Fruit fly (Drosophila melanogaster) whole organism, adult: ENCODE results near the gene CG42824.

Source experiments
- CG11617 ChIP-seq: fragments of 200-800 bp; sonication (Bioruptor generic); optimal IDR thresholded peaks from 2 replicates; lab custom pipeline; 2017; ENCODE audit warnings: mild to moderate bottlenecking, missing biosample characterization, missing genetic modification reagents, missing genetic modification characterization
- CG12768 ChIP-seq: fragments of 200-800 bp; sonication (Bioruptor generic); optimal IDR thresholded peaks from 2 replicates; lab custom pipeline; 2017; ENCODE audit warnings: missing biosample characterization, missing genetic modification characterization, mild to moderate bottlenecking, moderate library complexity, missing genetic modification reagents
- CG14711 ChIP-seq: fragments of 200-800 bp; sonication (Bioruptor generic); optimal IDR thresholded peaks from 2 replicates; lab custom pipeline; 2018; ENCODE audit warnings: missing biosample characterization, mild to moderate bottlenecking, missing genetic modification characterization, moderate library complexity
- CG1620 ChIP-seq: fragments of 200-800 bp; sonication (Bioruptor generic); optimal IDR thresholded peaks from 2 replicates; lab custom pipeline; 2016; ENCODE audit warnings: missing biosample characterization, missing genetic modification characterization
- CG33017 ChIP-seq: fragments of 200-800 bp; sonication (Bioruptor generic); optimal IDR thresholded peaks from 2 replicates; lab custom pipeline; 2018; ENCODE audit warnings: missing biosample characterization, mild to moderate bottlenecking, missing genetic modification characterization, moderate library complexity
- CG5204 ChIP-seq: fragments of 200-800 bp; sonication (Bioruptor generic); optimal IDR thresholded peaks from 2 replicates; lab custom pipeline; 2016; ENCODE audit warnings: missing biosample characterization, missing genetic modification characterization
- CG7045 ChIP-seq: fragments of 200-800 bp; sonication (Bioruptor generic); optimal IDR thresholded peaks from 2 replicates; lab custom pipeline; 2017; ENCODE audit warnings: missing biosample characterization, mild to moderate bottlenecking, missing genetic modification characterization
- CG7101 ChIP-seq: fragments of 200-800 bp; sonication (Bioruptor generic); optimal IDR thresholded peaks from 2 replicates; lab custom pipeline; 2018; ENCODE audit warnings: missing biosample characterization, mild to moderate bottlenecking, missing genetic modification characterization, moderate library complexity
- Clk ChIP-seq: fragments of 200-800 bp; sonication (Bioruptor generic); optimal IDR thresholded peaks from 2 replicates; lab custom pipeline; 2017; ENCODE audit warnings: missing biosample characterization, missing genetic modification characterization
- Crg-1 ChIP-seq: fragments of 200-800 bp; sonication (Bioruptor generic); optimal IDR thresholded peaks from 2 replicates; lab custom pipeline; 2016; ENCODE audit warnings: missing biosample characterization, missing genetic modification characterization
- Hr96 ChIP-seq: fragments of 200-800 bp; sonication (Bioruptor generic); optimal IDR thresholded peaks from 2 replicates; lab custom pipeline; 2016; ENCODE audit warnings: missing biosample characterization, missing genetic modification characterization
- Mnt ChIP-seq: fragments of 200-800 bp; sonication (Bioruptor generic); optimal IDR thresholded peaks from 2 replicates; lab custom pipeline; 2016; ENCODE audit warnings: missing biosample characterization, mild to moderate bottlenecking, missing genetic modification characterization
- bab1 ChIP-seq: fragments of 200-800 bp; sonication (Bioruptor generic); optimal IDR thresholded peaks from 3 replicates; lab custom pipeline; 2019; ENCODE audit warnings: missing biosample characterization, mild to moderate bottlenecking, missing genetic modification characterization, moderate library complexity
- cic ChIP-seq: fragments of 200-800 bp; sonication (Bioruptor generic); optimal IDR thresholded peaks from 2 replicates; lab custom pipeline; 2017; ENCODE audit warnings: missing biosample characterization, mild to moderate bottlenecking, missing genetic modification characterization, moderate library complexity
- cnc ChIP-seq, 2 experiments: fragments of >200 bp; optimal IDR thresholded peaks; 2 replicates each; lab custom pipeline; 2017
- kay ChIP-seq: fragments of 200-800 bp; sonication (Bioruptor generic); peaks from one replicate; lab custom pipeline; 2016; ENCODE audit warnings: missing biosample characterization, missing genetic modification characterization, borderline replicate concordance
- ovo ChIP-seq: fragments of 200-800 bp; sonication (Bioruptor generic); optimal IDR thresholded peaks from 2 replicates; lab custom pipeline; 2016; ENCODE audit warnings: missing biosample characterization, missing genetic modification characterization
- pad ChIP-seq: fragments of 200-800 bp; sonication (Bioruptor generic); optimal IDR thresholded peaks from 3 replicates; lab custom pipeline; 2017; ENCODE audit warnings: missing biosample characterization, missing genetic modification characterization, mild to moderate bottlenecking, moderate library complexity, missing genetic modification reagents
- tj ChIP-seq: fragments of 200-800 bp; sonication (Bioruptor generic); optimal IDR thresholded peaks from 3 replicates; lab custom pipeline; 2017; ENCODE audit warnings: missing biosample characterization, mild to moderate bottlenecking, missing genetic modification characterization, moderate library complexity
- toe ChIP-seq: fragments of 200-800 bp; sonication (Bioruptor generic); optimal IDR thresholded peaks from 2 replicates; lab custom pipeline; 2016; ENCODE audit warnings: missing biosample characterization, missing genetic modification characterization

The CG42824 gene

DNA sequence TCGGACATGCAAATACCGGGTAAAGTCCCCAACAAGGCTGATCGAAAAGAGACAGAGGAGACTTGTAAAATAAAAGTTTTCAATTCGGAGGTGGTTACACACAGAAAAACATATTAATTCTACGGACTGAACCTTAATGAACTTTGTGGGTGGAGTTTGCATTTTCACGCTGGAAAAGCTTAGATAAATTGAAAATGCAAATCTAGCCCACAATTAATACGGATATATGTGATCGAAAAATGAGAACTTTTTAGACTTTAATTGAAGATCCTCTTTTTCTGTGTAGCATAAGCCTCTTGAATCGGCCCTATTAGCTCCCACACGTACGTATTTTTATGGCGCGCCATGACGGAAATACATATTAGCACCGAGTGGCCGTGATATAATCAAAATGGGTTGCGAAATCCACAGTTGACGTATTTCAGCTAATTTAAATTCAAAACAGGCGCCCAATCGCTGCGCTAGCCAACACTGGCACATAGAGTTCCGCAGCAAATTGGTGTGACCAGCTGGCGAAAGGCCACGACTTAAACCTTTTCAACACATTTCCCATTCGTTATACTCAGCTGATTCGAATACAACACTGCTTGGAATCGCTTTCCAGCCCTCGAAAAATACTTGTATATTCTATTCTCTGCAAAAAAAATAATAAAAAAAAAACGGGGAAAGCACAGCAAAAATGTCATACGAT, 20.8 kb downstream of the CG42824 start:
- peak; percentile 74 for TF ChIP-seq CG14711 (tag; lab: Kevin White, UChicago)
- peak; percentile 65 for TF ChIP-seq CG7045
- TF ChIP-seq Hr96 (GFP tag; lab: Kevin White, UChicago), result peak; percentile 74
- TF ChIP-seq CG33017 (tag; lab: Kevin White, UChicago), result peak; percentile 55
- no peak for TF ChIP-seq cnc (optimal IDR thresholded peaks at IDR 0.05; lab: Kevin White, UChicago)
- TF ChIP-seq CG1620 (GFP tag; lab: Kevin White, UChicago), result peak; percentile 84
- peak; percentile 60 for TF ChIP-seq pad (GFP tag; lab: Kevin White, UChicago)
- TF ChIP-seq CG12768 (GFP tag; lab: Kevin White, UChicago), result peak; percentile 23
- no peak for TF ChIP-seq Clk (GFP tag; lab: Kevin White, UChicago)
- TF ChIP-seq CG5204 (GFP tag; lab: Kevin White, UChicago), result peak; percentile 68
- TF ChIP-seq Mnt (GFP tag; lab: Kevin White, UChicago), result peak; percentile 70
- peak; percentile 73 for TF ChIP-seq CG7101
- TF ChIP-seq tj (GFP tag; lab: Kevin White, UChicago), result peak; percentile 68
- peak; percentile 56 for TF ChIP-seq cic (GFP tag; lab: Kevin White, UChicago)
- TF ChIP-seq kay (GFP tag; lab: Kevin White, UChicago), result no peak
- TF ChIP-seq Crg-1 (GFP tag; lab: Kevin White, UChicago), result peak; percentile 78
- peak; percentile 83 for TF ChIP-seq bab1
- TF ChIP-seq CG11617 (GFP tag; lab: Kevin White, UChicago), result no peak
- peak; percentile 59 for TF ChIP-seq ovo
- TF ChIP-seq toe (GFP tag; lab: Kevin White, UChicago), result peak; percentile 75

DNA sequence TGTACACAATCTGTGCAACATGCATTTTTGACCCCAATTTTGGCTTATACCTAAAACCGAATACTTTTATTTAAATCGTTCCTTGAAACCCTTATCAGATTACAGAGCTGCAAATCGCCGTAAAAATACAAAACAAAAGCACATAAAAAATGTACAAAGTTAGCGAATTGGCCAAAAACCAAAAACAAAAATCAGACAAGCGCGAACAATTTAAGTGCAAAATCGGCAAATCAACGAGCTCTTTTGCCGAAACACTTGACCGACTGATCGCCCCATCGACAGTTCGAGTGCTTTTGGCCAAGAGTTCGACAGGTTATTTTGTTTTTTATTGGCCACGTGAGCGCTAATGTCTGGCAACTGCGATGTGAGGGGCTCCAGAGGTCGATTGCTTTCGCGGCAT, 24.4 kb downstream of the CG42824 start:
- TF ChIP-seq CG7045 (no peak), tj (GFP tag; lab: Kevin White, UChicago) (peak; percentile 92)

DNA sequence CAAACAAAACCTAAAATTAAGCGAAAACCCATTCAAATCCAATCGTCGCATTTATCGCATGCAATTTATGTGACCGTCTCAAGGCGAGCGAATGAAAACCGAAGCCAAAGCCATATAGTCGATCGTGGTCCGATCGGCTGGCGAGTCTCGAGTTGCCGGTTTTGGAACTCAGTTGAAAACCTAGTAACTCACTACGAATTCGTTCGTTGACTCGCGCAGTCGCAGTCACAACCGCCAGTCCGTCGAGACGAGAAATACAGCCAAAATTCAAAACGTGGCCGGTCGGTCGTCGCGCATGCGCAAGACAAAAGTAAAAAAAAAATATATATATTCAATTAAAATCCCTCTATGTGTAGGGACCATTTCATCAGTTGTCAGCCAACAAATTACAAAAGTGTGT, 26.6 kb downstream of the CG42824 start, which contains the start of gene lute:
Gene lute, plus strand, starts transcription at position 203 of the 400 bp plus-strand sequence.
- TF ChIP-seq CG5204 (GFP tag; lab: Kevin White, UChicago) (no peak), kay (GFP tag; lab: Kevin White, UChicago) (peak; percentile 56), tj (GFP tag; lab: Kevin White, UChicago) (peak; percentile 44)

DNA sequence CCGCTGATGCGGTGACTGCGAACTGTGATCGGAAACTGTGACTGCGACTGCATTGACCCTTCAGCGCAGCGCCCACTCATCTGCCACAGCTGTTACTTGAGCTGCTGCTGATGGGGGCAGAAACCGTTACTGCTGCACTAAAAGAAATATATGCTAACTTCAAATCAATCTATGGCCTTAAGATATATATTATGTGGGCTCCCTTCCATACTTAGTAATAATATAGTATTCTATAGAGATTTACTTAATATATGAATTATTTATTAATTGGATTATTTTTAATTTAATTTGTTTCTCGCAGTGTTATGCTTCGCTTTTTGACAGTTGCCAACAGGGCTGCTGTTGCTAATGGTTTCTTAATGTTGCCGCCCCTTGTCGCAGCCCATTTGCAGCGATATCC, 27.3 kb downstream of the CG42824 start:
- TF ChIP-seq Hr96 (GFP tag; lab: Kevin White, UChicago) (no peak), CG7101 (no peak), CG14711 (tag; lab: Kevin White, UChicago) (no peak), CG1620 (GFP tag; lab: Kevin White, UChicago) (no peak), toe (GFP tag; lab: Kevin White, UChicago) (no peak), kay (GFP tag; lab: Kevin White, UChicago) (no peak), tj (GFP tag; lab: Kevin White, UChicago) (no peak), CG12768 (GFP tag; lab: Kevin White, UChicago) (no peak), cnc (optimal IDR thresholded peaks at IDR 0.05; lab: Kevin White, UChicago) (no peak)

DNA sequence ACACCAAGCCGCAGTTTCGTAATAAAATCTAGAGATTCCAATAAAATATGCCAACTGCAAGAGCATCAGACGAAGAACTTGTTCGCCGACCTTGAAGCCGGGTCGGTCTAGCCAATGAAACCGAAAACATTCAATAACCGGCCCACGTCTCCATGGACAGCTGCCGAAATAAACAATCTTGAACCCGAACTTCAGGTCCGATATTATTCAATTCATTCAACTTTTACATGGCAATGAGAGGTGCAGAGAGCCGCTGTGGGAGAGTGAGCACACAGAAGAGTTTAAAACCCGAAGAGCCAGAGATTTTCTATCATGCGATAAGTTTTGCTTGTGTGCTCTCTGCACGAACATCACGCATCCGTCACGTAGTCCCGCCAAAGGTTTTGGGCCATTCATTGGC, 28.8 kb downstream of the CG42824 start:
- TF ChIP-seq Crg-1 (GFP tag; lab: Kevin White, UChicago), result no peak
- no peak for TF ChIP-seq Clk (GFP tag; lab: Kevin White, UChicago)
- no peak for TF ChIP-seq ovo
- no peak for TF ChIP-seq Hr96 (GFP tag; lab: Kevin White, UChicago)
- TF ChIP-seq CG14711 (tag; lab: Kevin White, UChicago), result no peak
- TF ChIP-seq cic (GFP tag; lab: Kevin White, UChicago), result no peak
- no peak for TF ChIP-seq CG12768 (GFP tag; lab: Kevin White, UChicago)
- no peak for TF ChIP-seq cnc (optimal IDR thresholded peaks at IDR 0.05; lab: Kevin White, UChicago)
- TF ChIP-seq CG1620 (GFP tag; lab: Kevin White, UChicago), result no peak
- no peak for TF ChIP-seq CG33017 (tag; lab: Kevin White, UChicago)
- TF ChIP-seq toe (GFP tag; lab: Kevin White, UChicago), result no peak

DNA sequence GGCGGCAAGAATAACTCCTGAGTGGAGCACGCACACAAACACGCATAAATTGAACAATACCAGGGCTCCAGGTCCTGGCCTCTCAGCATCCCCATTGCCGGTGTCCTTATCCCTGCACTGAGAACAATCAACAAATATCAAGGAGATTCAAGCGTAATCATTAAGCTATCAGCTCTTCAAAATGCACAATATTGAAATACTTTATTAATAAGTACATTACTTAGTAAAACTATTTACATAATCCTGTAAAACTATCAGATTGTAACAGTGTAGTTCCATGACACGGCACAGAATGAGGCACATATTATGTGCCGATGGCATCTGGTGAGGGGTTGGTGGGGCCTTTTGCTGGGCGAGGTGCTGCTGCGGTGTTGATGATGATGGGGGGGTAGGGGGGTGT, 35.2 kb downstream of the CG42824 start:
- no peak for TF ChIP-seq Hr96 (GFP tag; lab: Kevin White, UChicago)
- TF ChIP-seq Mnt (GFP tag; lab: Kevin White, UChicago), result no peak
- no peak for TF ChIP-seq cic (GFP tag; lab: Kevin White, UChicago)
- TF ChIP-seq CG11617 (GFP tag; lab: Kevin White, UChicago), result no peak
- no peak for TF ChIP-seq CG12768 (GFP tag; lab: Kevin White, UChicago)
- TF ChIP-seq CG7045, result no peak

DNA sequence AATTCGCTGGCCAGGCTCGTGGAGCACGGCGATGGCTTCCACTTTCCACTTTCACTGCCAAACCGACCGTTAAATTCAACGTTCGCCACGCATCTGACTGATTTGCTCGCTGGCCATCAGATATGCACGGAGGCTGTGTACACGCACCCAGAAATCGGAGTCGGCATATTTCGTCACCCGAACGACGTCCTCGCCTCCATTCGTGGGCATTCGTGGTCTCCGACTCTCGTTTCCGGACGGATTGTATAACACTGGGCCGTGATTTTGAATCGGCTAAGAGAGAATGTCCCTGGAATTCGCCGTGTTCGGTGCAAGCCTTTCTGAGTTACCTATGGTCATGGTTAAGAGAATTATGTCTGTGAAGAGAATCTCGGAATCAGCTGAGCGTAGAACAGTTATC, 40.3 kb downstream of the CG42824 start, which contains the start of gene beat-IIa:
Gene beat-IIa, minus strand, starts transcription at position 97 of the 400 bp plus-strand sequence.
- TF ChIP-seq pad (GFP tag; lab: Kevin White, UChicago) (no peak), tj (GFP tag; lab: Kevin White, UChicago) (no peak), CG7101 (no peak), kay (GFP tag; lab: Kevin White, UChicago) (no peak), ovo (no peak), Clk (GFP tag; lab: Kevin White, UChicago) (no peak), CG12768 (GFP tag; lab: Kevin White, UChicago) (no peak), CG11617 (GFP tag; lab: Kevin White, UChicago) (no peak), CG1620 (GFP tag; lab: Kevin White, UChicago) (no peak), Crg-1 (GFP tag; lab: Kevin White, UChicago) (no peak), cic (GFP tag; lab: Kevin White, UChicago) (no peak), bab1 (no peak), toe (GFP tag; lab: Kevin White, UChicago) (no peak), Hr96 (GFP tag; lab: Kevin White, UChicago) (no peak)
